Worm (Caenorhabditis elegans) whole organism, L4/young adult: Measurements from ENCODE around the gene T05A7.12.

Experiments
- W03F9.2 ChIP-seq: fragments of 150-350 bp; optimal IDR thresholded peaks from 2 replicates; lab custom pipeline; 2014; ENCODE audit warnings: missing biosample characterization, missing genetic modification characterization
- dao-5 ChIP-seq: sonication (generic microtip); optimal IDR thresholded peaks from 2 replicates; lab custom pipeline; 2016; ENCODE audit warnings: missing genotype, missing genetic modification characterization, moderate library complexity, missing compliant biosample characterization

- TF ChIP-seq W03F9.2 (tag; lab: Kevin White, UChicago), result no peak
- TF ChIP-seq dao-5, result no peak
These were observed 9.6 kb upstream of the T05A7.12 start, which contains the start of the genes clec-140 and hmg-11 for ce11 chrII:4672584-4673110.
